Worm (Caenorhabditis elegans) whole organism, L1 larva: ENCODE measurements around the gene F14D2.11.

Source experiments
- C16A3.4 ChIP-seq: fragments of 150-350 bp; optimal IDR thresholded peaks from 2 replicates; lab custom pipeline; 2014; ENCODE audit warnings: missing biosample characterization, missing genetic modification characterization
- C34B4.2 ChIP-seq: sonication (generic microtip); optimal IDR thresholded peaks from 2 replicates; lab custom pipeline; 2017; ENCODE audit warnings: mild to moderate bottlenecking, missing genetic modification characterization, missing compliant biosample characterization
- F16B12.6 ChIP-seq: fragments of 150-350 bp; optimal IDR thresholded peaks from 2 replicates; lab custom pipeline; 2014; ENCODE audit warnings: missing biosample characterization, missing genetic modification characterization
- aha-1 ChIP-seq: fragments of 150-350 bp; optimal IDR thresholded peaks from 2 replicates; lab custom pipeline; 2014; ENCODE audit warnings: missing biosample characterization, missing genetic modification characterization
- ama-1 ChIP-seq: fragments of 150-350 bp; optimal IDR thresholded peaks from 2 replicates; lab custom pipeline; 2014
- blmp-1 ChIP-seq: fragments of 150-350 bp; optimal IDR thresholded peaks from 2 replicates; lab custom pipeline; 2014; ENCODE audit warnings: missing biosample characterization, missing genetic modification characterization
- ceh-63 ChIP-seq: fragments of 200-800 bp; sonication (Bioruptor generic); optimal IDR thresholded peaks from 2 replicates; lab custom pipeline; 2018; ENCODE audit warnings: mild to moderate bottlenecking, missing genetic modification characterization, missing compliant biosample characterization
- ceh-82 ChIP-seq, 3 experiments: fragments of 150-350 bp in 1 of 3; sonication (generic microtip) in 2 of 3; optimal IDR thresholded peaks; 2 replicates each; lab custom pipeline; 2014 to 2017; ENCODE audit warnings: missing biosample characterization in 3 of 3, missing genetic modification characterization in 3 of 3
- ceh-88 ChIP-seq: fragments of 200-800 bp; sonication (Bioruptor generic); IDR thresholded peaks from 2 replicates; pipeline ENCODE4 v1.3.6; 2022; ENCODE audit warnings: missing genetic modification characterization, missing compliant biosample characterization
- ceh-90 ChIP-seq: sonication (generic microtip); optimal IDR thresholded peaks from 2 replicates; lab custom pipeline; 2016; ENCODE audit warnings: missing genetic modification characterization, missing compliant biosample characterization
- efl-1 ChIP-seq, 4 experiments: fragments of 150-350 bp; optimal IDR thresholded peaks in 3 of 4; peaks in 1 of 4; 1 replicate in 1 of 4; 2 replicates in 3 of 4; lab custom pipeline; 2014; ENCODE audit warnings: missing biosample characterization in 2 of 4, missing genetic modification characterization in 2 of 4, missing genetic modification reagents in 2 of 4
- efl-3 ChIP-seq: fragments of 200-800 bp; sonication (Bioruptor generic); optimal IDR thresholded peaks from 2 replicates; lab custom pipeline; 2018; ENCODE audit warnings: mild to moderate bottlenecking, missing genetic modification characterization, missing compliant biosample characterization
- egl-13 ChIP-seq: sonication (generic microtip); optimal IDR thresholded peaks from 2 replicates; lab custom pipeline; 2016; ENCODE audit warnings: missing genotype, missing genetic modification reagents, missing genetic modification characterization, missing compliant biosample characterization
- egl-27 ChIP-seq, 2 experiments: fragments of 150-350 bp in 1 of 2; sonication (generic microtip); optimal IDR thresholded peaks; 3 replicates each; lab custom pipeline; 2017 to 2018; ENCODE audit warnings: missing biosample characterization in 2 of 2, missing genetic modification characterization in 2 of 2, missing genetic modification reagents in 2 of 2
- fkh-4 ChIP-seq: sonication (generic microtip); optimal IDR thresholded peaks from 2 replicates; lab custom pipeline; 2016; ENCODE audit warnings: missing compliant biosample characterization, missing genetic modification characterization, borderline replicate concordance
- hlh-17 ChIP-seq: fragments of 200-800 bp; sonication (Bioruptor generic); optimal IDR thresholded peaks from 2 replicates; lab custom pipeline; 2018; ENCODE audit warnings: missing genetic modification characterization, mild to moderate bottlenecking, missing compliant biosample characterization, moderate library complexity, borderline replicate concordance
- hlh-4 ChIP-seq: sonication (generic microtip); optimal IDR thresholded peaks from 2 replicates; lab custom pipeline; 2016; ENCODE audit warnings: mild to moderate bottlenecking, missing genetic modification characterization, missing compliant biosample characterization
- irx-1 ChIP-seq: sonication (generic microtip); optimal IDR thresholded peaks from 2 replicates; lab custom pipeline; 2016; ENCODE audit warnings: missing genetic modification characterization, missing compliant biosample characterization
- isw-1 ChIP-seq: fragments of 200-800 bp; sonication (Bioruptor generic); IDR thresholded peaks from 2 replicates; pipeline ENCODE4 v1.3.6; 2022; ENCODE audit warnings: missing genetic modification characterization, missing compliant biosample characterization
- jun-1 ChIP-seq: fragments of 150-350 bp; optimal IDR thresholded peaks from 2 replicates; lab custom pipeline; 2014; ENCODE audit warnings: missing biosample characterization, missing genetic modification reagents, missing genetic modification characterization
- lin-13 ChIP-seq: fragments of 150-350 bp; optimal IDR thresholded peaks from 2 replicates; lab custom pipeline; 2014; ENCODE audit warnings: missing biosample characterization, missing genetic modification reagents, missing genetic modification characterization
- lsy-2 ChIP-seq, 2 experiments: fragments of 150-350 bp; optimal IDR thresholded peaks; 2 replicates each; lab custom pipeline; 2014; ENCODE audit warnings: missing biosample characterization in 2 of 2, missing genetic modification characterization in 2 of 2
- mef-2 ChIP-seq: fragments of 150-350 bp; optimal IDR thresholded peaks from 2 replicates; lab custom pipeline; 2014; ENCODE audit warnings: missing biosample characterization, missing genetic modification characterization
- mep-1 ChIP-seq: fragments of 150-350 bp; optimal IDR thresholded peaks from 2 replicates; lab custom pipeline; 2014; ENCODE audit warnings: missing biosample characterization, missing genetic modification characterization
- nhr-11 ChIP-seq: fragments of 150-350 bp; optimal IDR thresholded peaks from 2 replicates; lab custom pipeline; 2014; ENCODE audit warnings: missing biosample characterization, missing genetic modification characterization
- nhr-90 ChIP-seq: sonication (generic microtip); optimal IDR thresholded peaks from 2 replicates; lab custom pipeline; 2016; ENCODE audit warnings: mild to moderate bottlenecking, missing genetic modification characterization, missing compliant biosample characterization; ENCODE audit not compliant: poor library complexity
- pag-3 ChIP-seq: sonication (generic microtip); optimal IDR thresholded peaks from 2 replicates; lab custom pipeline; 2017; ENCODE audit warnings: missing genetic modification characterization, mild to moderate bottlenecking, missing compliant biosample characterization, antibody characterized with exemption, borderline replicate concordance; ENCODE audit not compliant: insufficient read depth
- pax-3 ChIP-seq: fragments of 200-800 bp; sonication (Bioruptor generic); optimal IDR thresholded peaks from 2 replicates; lab custom pipeline; 2018; ENCODE audit warnings: mild to moderate bottlenecking, missing genetic modification characterization, moderate library complexity, missing compliant biosample characterization
- pqm-1 ChIP-seq: sonication (generic microtip); optimal IDR thresholded peaks from 3 replicates; lab custom pipeline; 2017; ENCODE audit warnings: missing biosample characterization, missing genetic modification characterization
- rnt-1 ChIP-seq: sonication (generic microtip); optimal IDR thresholded peaks from 2 replicates; lab custom pipeline; 2016; ENCODE audit warnings: mild to moderate bottlenecking, missing genetic modification characterization, moderate library complexity, missing compliant biosample characterization
- skn-1 ChIP-seq: fragments of 150-350 bp; optimal IDR thresholded peaks from 2 replicates; lab custom pipeline; 2014; ENCODE audit warnings: missing biosample characterization, missing genetic modification characterization
- sptf-1 ChIP-seq: fragments of 150-350 bp; optimal IDR thresholded peaks from 2 replicates; lab custom pipeline; 2014; ENCODE audit warnings: missing biosample characterization, missing genetic modification characterization
- swsn-7 ChIP-seq: sonication (generic microtip); optimal IDR thresholded peaks from 2 replicates; lab custom pipeline; 2016; ENCODE audit warnings: missing genetic modification characterization, missing compliant biosample characterization
- tlp-1 ChIP-seq: fragments of 150-350 bp; optimal IDR thresholded peaks from 2 replicates; lab custom pipeline; 2014; ENCODE audit warnings: missing biosample characterization, missing genetic modification characterization
- unc-130 ChIP-seq: fragments of 150-350 bp; optimal IDR thresholded peaks from 2 replicates; lab custom pipeline; 2017; ENCODE audit warnings: missing biosample characterization, missing genetic modification characterization, inconsistent platforms
- unc-30 ChIP-seq: sonication (generic microtip); optimal IDR thresholded peaks from 2 replicates; lab custom pipeline; 2017; ENCODE audit warnings: missing biosample characterization, missing genetic modification characterization

The F14D2.11 gene

DNA sequence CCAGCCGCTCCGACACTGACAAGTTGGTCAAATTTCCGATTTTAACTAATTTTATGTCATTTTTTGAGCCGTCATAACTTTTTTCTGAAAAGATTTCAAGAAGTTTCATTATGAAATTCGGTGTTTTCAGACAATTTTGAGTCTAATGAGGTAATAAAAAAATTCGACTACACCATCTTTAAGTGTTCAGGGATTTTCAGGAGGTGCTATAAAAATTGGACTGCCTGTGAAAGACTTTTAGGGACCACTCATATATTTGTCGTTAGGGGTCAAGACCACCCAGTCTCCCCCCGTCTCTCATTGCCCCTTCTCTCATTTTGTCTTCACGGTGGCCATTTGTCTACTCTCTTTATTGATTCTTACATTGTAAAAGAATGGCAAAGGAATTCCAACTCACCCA, 32.9 kb upstream of the F14D2.11 start, which contains the start of gene bath-10:
bath-10 (plus strand) TSS at position 301 of the 400 bp plus-strand sequence.
- no peak for TF ChIP-seq mef-2
- no peak for TF ChIP-seq blmp-1
- TF ChIP-seq ceh-90 (tag; lab: Kevin White, UChicago) = no peak
- TF ChIP-seq C34B4.2 (tag; lab: Kevin White, UChicago) = no peak
- TF ChIP-seq skn-1 = no peak
- no peak for TF ChIP-seq tlp-1
- TF ChIP-seq efl-3 (GFP tag; lab: Kevin White, UChicago) = no peak
- TF ChIP-seq sptf-1 (tag; lab: Kevin White, UChicago) = no peak
- TF ChIP-seq unc-30 (tag; lab: Kevin White, UChicago) = no peak
- TF ChIP-seq ceh-63 (GFP tag; lab: Kevin White, UChicago) = no peak
- no peak for TF ChIP-seq egl-13
- TF ChIP-seq isw-1 (GFP tag; lab: Robert Waterston, UW) = no peak
- no peak for TF ChIP-seq fkh-4 (tag; lab: Kevin White, UChicago)

DNA sequence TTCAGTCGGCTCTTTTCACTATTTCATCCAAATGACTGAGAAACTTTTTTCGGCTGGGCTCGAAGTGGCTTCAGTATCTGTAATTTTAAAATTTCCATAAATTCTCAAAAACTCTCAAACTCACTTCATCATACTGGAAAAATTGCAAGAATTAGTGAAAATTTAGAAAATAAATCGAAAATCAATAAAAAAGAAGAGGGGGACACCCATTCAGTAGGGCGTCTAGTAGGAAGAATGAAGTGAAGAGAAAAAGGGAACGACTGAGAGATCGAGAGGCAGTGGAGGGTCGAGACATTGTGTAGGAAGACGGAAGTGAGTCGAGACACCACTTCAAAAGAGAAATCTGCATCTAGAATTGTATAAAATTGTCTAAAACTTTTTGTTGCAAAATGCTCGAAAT, 32.0 kb upstream of the F14D2.11 start:
- TF ChIP-seq hlh-4 (tag; lab: Kevin White, UChicago) (no peak), blmp-1 (peak; percentile 8), efl-1 (optimal IDR thresholded peaks at IDR 0.05; lab: Kevin White, UChicago) (peak in 1 of 2 experiments; percentile 4), efl-1 (GFP tag; optimal IDR thresholded peaks at IDR 0.05 in 1 of 2; lab: Kevin White, UChicago) (no peak)

- TF ChIP-seq pag-3 (tag; lab: Kevin White, UChicago) (no peak), ceh-82 (tag; optimal IDR thresholded peaks at IDR 0.05; lab: Kevin White, UChicago) (no peak), egl-27 (tag; optimal IDR thresholded peaks at IDR 0.05; lab: Kevin White, UChicago) (no peak), hlh-4 (tag; lab: Kevin White, UChicago) (no peak), pqm-1 (tag; lab: Kevin White, UChicago) (no peak), jun-1 (no peak), pax-3 (tag; lab: Kevin White, UChicago) (no peak), nhr-90 (tag; lab: Kevin White, UChicago) (no peak), swsn-7 (tag; lab: Kevin White, UChicago) (no peak)
Measured at ce11 chrII:3371010-3371409, 29.1 kb upstream of the F14D2.11 start, which contains the start of gene bath-23. TSS of gene bath-23 (plus strand) at chrII:3371310.

DNA sequence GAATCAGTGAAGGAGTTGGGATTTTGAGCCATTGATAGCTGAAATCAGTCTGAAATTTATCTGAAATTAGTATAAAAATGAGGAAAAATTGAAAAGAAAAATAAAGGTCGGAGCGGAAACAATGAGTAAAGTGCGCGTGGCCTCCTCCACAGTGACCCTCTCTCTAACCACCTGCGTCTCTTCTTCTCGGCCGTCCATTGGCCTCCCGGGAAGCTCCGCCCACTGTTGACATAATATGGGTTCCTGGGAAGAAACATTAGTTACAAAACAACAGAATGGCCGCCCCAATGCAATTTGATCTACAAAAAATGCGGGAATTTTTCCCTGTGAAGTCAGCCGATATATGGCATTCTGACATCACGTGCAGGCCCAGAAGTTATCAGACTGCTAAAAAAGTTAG, 28.2 kb upstream of the F14D2.11 start, which contains the start of gene Y49F6C.8:
Y49F6C.8 (minus strand) TSS at position 51 of the 400 bp plus-strand sequence.
- no peak for TF ChIP-seq efl-1 (optimal IDR thresholded peaks at IDR 0.05; lab: Kevin White, UChicago)
- peak in 1 of 2 experiments; percentile 33 for TF ChIP-seq efl-1 (GFP tag; optimal IDR thresholded peaks at IDR 0.05 in 1 of 2; lab: Kevin White, UChicago)
- TF ChIP-seq aha-1 = no peak
- no peak for TF ChIP-seq F16B12.6 (tag; lab: Kevin White, UChicago)
- no peak for TF ChIP-seq mef-2
- TF ChIP-seq hlh-17 (GFP tag; lab: Kevin White, UChicago) = no peak
- no peak for TF ChIP-seq nhr-90 (tag; lab: Kevin White, UChicago)
- no peak for TF ChIP-seq unc-130 (tag; lab: Kevin White, UChicago)
- peak; percentile 38 to 50 for TF ChIP-seq lsy-2 (tag; optimal IDR thresholded peaks at IDR 0.05; lab: Kevin White, UChicago)
- no peak for TF ChIP-seq mep-1
- TF ChIP-seq rnt-1 (tag; lab: Kevin White, UChicago) = peak; percentile 4
- TF ChIP-seq jun-1 = no peak
- no peak for TF ChIP-seq nhr-11
- TF ChIP-seq C16A3.4 = no peak
- TF ChIP-seq isw-1 (GFP tag; lab: Robert Waterston, UW) = no peak
- no peak for TF ChIP-seq ama-1 (lab: Kevin White, UChicago)
- TF ChIP-seq irx-1 = no peak
- no peak for TF ChIP-seq lin-13 (GFP tag; lab: Kevin White, UChicago)
- TF ChIP-seq ceh-88 = no peak
- no peak for TF ChIP-seq efl-3 (GFP tag; lab: Kevin White, UChicago)
- TF ChIP-seq, all 84 proteins: peak for 3
